Worm (Caenorhabditis elegans) whole organism, L4/young adult: Measurements from ENCODE around the gene Y49A3A.3.

Experiments used
- W03F9.2 ChIP-seq: fragments of 150-350 bp; optimal IDR thresholded peaks from 2 replicates; lab custom pipeline; 2014; ENCODE audit warnings: missing biosample characterization, missing genetic modification characterization
- dao-5 ChIP-seq: sonication (generic microtip); optimal IDR thresholded peaks from 2 replicates; lab custom pipeline; 2016; ENCODE audit warnings: missing genotype, missing genetic modification characterization, moderate library complexity, missing compliant biosample characterization
- him-1 ChIP-seq: sonication (generic microtip); optimal IDR thresholded peaks from 2 replicates; lab custom pipeline; 2016; ENCODE audit warnings: missing genotype, missing genetic modification reagents, missing genetic modification characterization, missing compliant biosample characterization

Y49A3A.3 gene

DNA sequence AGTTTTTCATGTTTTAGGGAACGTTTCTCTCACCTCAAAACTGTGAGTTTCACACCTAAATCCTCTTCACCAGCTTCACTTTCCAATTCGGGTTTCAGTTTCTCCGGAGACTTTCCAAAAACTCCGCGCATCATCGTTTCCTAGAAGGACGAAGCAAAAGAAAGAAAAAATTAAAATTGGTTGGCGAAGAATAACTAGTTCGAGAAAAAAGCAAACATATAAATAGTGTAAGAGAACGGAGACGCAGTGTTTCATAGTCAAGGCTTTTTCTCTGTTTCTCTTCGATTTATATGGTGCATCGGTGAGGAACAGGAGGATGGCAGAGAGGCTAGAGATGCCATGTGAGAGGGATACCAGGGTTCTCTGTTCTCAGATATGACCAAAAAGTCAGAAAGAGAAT is 31.5 kb upstream of the Y49A3A.3 start, which contains the start of gene F47B8.3:
F47B8.3 (minus strand) TSS at position 261 of the 400 bp plus-strand sequence.
- TF ChIP-seq W03F9.2 (tag; lab: Kevin White, UChicago) (no peak), him-1 (tag; lab: Kevin White, UChicago) (no peak), dao-5 (tag; lab: Kevin White, UChicago) (no peak)

DNA sequence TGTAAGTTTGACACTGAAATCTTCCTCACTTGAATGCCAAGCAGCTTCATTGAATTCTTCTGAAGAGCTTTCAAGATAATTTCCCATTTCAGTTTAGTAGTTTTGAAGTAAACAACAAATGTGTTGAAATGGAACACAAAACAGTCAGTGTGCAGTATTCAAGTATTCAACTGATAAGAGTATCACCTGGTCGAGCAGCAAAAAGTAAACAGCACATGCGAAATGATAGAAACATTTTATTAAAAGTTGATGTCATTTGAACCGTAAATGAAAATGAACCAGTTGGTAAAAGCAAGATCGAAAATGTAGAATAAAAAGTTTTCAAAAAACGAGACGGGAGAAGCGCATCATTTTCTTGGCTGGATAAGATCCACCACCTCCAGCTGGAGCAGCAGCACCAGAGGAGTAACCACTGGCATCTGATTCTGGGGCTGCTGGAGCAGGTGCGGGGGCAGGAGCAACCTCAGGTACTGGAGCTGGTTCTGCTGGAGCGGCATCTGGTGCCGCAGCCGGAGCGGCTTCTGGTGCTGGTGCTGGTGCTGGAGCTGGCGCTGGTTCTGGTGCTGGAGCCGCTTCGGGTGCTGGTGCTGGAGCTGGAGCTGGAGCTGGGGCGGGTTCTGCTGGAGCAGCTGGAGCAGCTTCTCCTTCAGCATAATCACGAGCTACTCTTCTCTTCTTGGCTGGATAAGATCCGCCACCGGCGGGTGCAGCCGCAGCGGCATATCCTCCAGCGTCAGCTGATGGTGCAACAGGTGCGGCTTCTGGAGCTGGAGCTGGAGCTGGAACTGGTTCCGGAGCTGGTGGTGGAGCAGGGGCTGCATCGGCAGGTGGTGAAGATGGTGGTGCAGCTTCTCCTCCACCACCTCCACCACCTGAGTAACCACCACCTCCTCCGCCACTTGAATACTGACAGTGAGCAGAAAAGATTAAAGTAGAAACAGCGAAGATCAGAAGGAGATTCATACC is 29.4 kb upstream of the Y49A3A.3 start, which contains the start of the genes F47B8.4 and F47B8.18:
F47B8.4 (minus strand) TSS at position 172 of the 966 bp plus-strand sequence.
F47B8.18 (minus strand) TSS at position 963 of the 966 bp plus-strand sequence.
- TF ChIP-seq dao-5 (tag; lab: Kevin White, UChicago): no peak
- TF ChIP-seq W03F9.2 (tag; lab: Kevin White, UChicago): no peak
- no peak for TF ChIP-seq him-1 (tag; lab: Kevin White, UChicago)

- TF ChIP-seq dao-5 (tag; lab: Kevin White, UChicago): no peak
- no peak for TF ChIP-seq W03F9.2 (tag; lab: Kevin White, UChicago)
- TF ChIP-seq him-1 (tag; lab: Kevin White, UChicago): no peak
Observed at ce11 chrV:14327776-14328175, 26.4 kb upstream of the Y49A3A.3 start, which contains the start of gene F47B8.5. Gene F47B8.5, minus strand, starts transcription at chrV:14327876.

ce11 chrV:14328806-14329205 is 25.4 kb upstream of the Y49A3A.3 start, which contains the start of gene pepm-1:
Gene pepm-1, plus strand, starts transcription at chrV:14329106.
- TF ChIP-seq W03F9.2 (tag; lab: Kevin White, UChicago): no peak
- no peak for TF ChIP-seq dao-5 (tag; lab: Kevin White, UChicago)
- no peak for TF ChIP-seq him-1 (tag; lab: Kevin White, UChicago)

DNA sequence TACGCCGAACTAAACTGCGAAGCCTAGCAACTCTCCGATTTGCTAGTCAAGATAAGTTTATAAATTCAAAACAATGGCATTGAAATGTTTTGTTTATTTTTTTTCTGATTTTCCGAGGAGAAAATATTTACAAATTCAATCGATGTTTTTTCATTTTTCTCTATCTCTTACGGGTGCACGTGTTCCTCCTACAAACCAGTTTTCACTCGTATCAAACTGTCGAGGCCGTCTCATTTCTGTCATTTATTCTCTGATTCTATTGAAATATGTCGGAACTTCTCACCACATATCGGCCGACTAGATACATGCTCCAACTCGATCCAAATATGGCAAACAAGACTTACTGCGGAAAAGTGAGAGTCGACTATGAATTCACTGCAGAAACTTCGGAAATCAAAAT is 22.7 kb upstream of the Y49A3A.3 start, which contains the start of gene F47B8.8:
F47B8.8 (plus strand) TSS at position 257 of the 400 bp plus-strand sequence.
- TF ChIP-seq dao-5 (tag; lab: Kevin White, UChicago) (no peak), him-1 (tag; lab: Kevin White, UChicago) (no peak), W03F9.2 (tag; lab: Kevin White, UChicago) (no peak)

ce11 chrV:14333116-14333515 is 21.1 kb upstream of the Y49A3A.3 start, which contains the start of gene srm-4:
Gene srm-4, plus strand, starts transcription at chrV:14333416.
- TF ChIP-seq W03F9.2 (tag; lab: Kevin White, UChicago) (no peak), him-1 (tag; lab: Kevin White, UChicago) (no peak), dao-5 (tag; lab: Kevin White, UChicago) (no peak)

DNA sequence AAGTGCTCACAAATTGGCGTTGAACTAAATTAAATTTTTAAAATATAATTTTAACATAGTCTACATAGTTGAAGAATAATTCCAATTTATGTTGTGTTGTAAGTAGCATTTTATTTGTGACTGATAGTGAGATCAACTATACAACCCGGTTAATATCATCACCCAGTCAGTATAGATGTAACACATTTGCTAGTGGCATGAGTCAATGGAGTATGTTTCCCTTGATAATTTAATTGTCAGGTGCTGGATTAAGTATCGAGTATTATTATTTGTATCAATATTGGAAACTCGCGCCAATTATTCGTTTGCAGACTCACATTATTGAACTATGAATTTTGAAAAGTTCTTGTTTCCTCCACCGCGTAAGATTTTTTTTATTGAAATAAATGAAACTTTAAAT is 19.3 kb upstream of the Y49A3A.3 start, which contains the start of gene srm-5:
srm-5 (plus strand) TSS at position 301 of the 400 bp plus-strand sequence.
- no peak for TF ChIP-seq him-1 (tag; lab: Kevin White, UChicago)
- no peak for TF ChIP-seq dao-5 (tag; lab: Kevin White, UChicago)
- no peak for TF ChIP-seq W03F9.2 (tag; lab: Kevin White, UChicago)

ce11 chrV:14336655-14337054 is 17.6 kb upstream of the Y49A3A.3 start, which contains the start of gene srm-6:
Gene srm-6, plus strand, starts transcription at chrV:14336955.
- TF ChIP-seq him-1 (tag; lab: Kevin White, UChicago) (no peak), dao-5 (tag; lab: Kevin White, UChicago) (no peak), W03F9.2 (tag; lab: Kevin White, UChicago) (no peak)

DNA sequence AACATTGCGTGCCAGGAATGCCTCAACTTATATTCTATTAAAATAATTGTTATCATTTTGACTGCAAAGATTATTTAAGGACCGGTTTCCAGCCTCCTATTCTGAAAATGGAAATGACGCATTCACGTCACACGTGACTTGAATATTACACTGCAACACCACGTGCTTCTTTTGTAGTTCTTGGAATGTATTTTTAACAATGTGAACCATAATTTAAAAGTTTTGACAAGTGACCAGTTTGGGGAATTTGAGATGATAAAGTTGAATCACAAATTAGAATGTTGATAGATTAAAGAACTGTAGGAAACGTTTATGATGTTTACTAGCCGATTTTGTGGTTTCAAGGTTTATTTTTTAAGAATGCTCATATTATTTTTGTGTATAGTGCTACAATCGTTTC is 12.5 kb upstream of the Y49A3A.3 start, which contains the start of gene F47B8.10:
F47B8.10 (plus strand) TSS at position 301 of the 400 bp plus-strand sequence.
- no peak for TF ChIP-seq him-1 (tag; lab: Kevin White, UChicago)
- TF ChIP-seq W03F9.2 (tag; lab: Kevin White, UChicago): no peak

- TF ChIP-seq him-1 (tag; lab: Kevin White, UChicago) (peak; percentile 59), W03F9.2 (tag; lab: Kevin White, UChicago) (peak; percentile 97), dao-5 (tag; lab: Kevin White, UChicago) (no peak)
Observed at ce11 chrV:14347234-14347826, 6.9 kb upstream of the Y49A3A.3 start, which contains the start of gene cept-2. Gene cept-2, plus strand, starts transcription at chrV:14347766.

- no peak for TF ChIP-seq W03F9.2 (tag; lab: Kevin White, UChicago)
- no peak for TF ChIP-seq him-1 (tag; lab: Kevin White, UChicago)
- no peak for TF ChIP-seq dao-5 (tag; lab: Kevin White, UChicago)
Observed at ce11 chrV:14350498-14350897, 3.7 kb upstream of the Y49A3A.3 start.

DNA sequence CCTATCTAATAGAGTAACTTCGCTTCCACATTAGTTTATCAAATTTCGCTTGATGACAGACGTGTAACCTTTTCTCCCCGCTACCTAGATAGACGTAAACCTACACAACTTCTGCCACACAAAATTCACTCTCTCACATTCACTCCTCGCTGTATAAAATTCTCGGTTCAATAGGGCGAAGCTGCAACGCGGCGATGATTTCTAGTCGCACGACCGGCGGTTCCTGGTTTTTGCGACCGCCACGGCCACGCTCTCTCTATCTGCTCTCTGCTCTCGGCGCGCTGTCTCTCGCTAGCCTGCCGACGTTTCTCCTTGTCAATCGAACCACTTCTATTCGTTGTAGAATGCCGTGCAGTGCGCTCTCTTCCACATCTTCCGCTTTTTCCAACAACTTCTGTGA is 3.3 kb upstream of the Y49A3A.3 start:
- peak; percentile 67 for TF ChIP-seq W03F9.2 (tag; lab: Kevin White, UChicago)
- no peak for TF ChIP-seq dao-5 (tag; lab: Kevin White, UChicago)
- peak; percentile 50 for TF ChIP-seq him-1 (tag; lab: Kevin White, UChicago)
